Worm (Caenorhabditis elegans) whole organism, L4 larva: ENCODE data around the gene F36H5.10.

ENCODE experiments used
- F37D6.2 ChIP-seq: sonication (generic microtip); optimal IDR thresholded peaks from 2 replicates; lab custom pipeline; 2016; ENCODE audit warnings: mild to moderate bottlenecking, missing genetic modification characterization, missing compliant biosample characterization
- aha-1 ChIP-seq: fragments of 150-350 bp; peaks from one replicate; lab custom pipeline; 2014; ENCODE audit warnings: missing biosample characterization, missing genetic modification characterization
- attf-4 ChIP-seq: sonication (generic microtip); optimal IDR thresholded peaks from 3 replicates; lab custom pipeline; 2017; ENCODE audit warnings: missing biosample characterization, missing genetic modification characterization
- ceh-62 ChIP-seq: sonication (generic microtip); optimal IDR thresholded peaks from 2 replicates; lab custom pipeline; 2017; ENCODE audit warnings: missing biosample characterization, missing genetic modification characterization
- egl-43 ChIP-seq: fragments of 200-800 bp; sonication (Bioruptor generic); IDR thresholded peaks from 2 replicates; pipeline ENCODE4 v1.3.6; 2022; ENCODE audit warnings: missing genetic modification reagents, missing genetic modification characterization, missing compliant biosample characterization
- mes-2 ChIP-seq: sonication (generic microtip); optimal IDR thresholded peaks from 2 replicates; lab custom pipeline; 2016; ENCODE audit warnings: missing genotype, mild to moderate bottlenecking, missing genetic modification characterization, missing compliant biosample characterization; ENCODE audit not compliant: poor library complexity, severe bottlenecking
- nhr-10 ChIP-seq: fragments of 150-350 bp; optimal IDR thresholded peaks from 2 replicates; lab custom pipeline; 2014; ENCODE audit warnings: missing biosample characterization, missing genetic modification characterization
- rbr-2 ChIP-seq: sonication (generic microtip); optimal IDR thresholded peaks from 2 replicates; lab custom pipeline; 2016; ENCODE audit warnings: missing genotype, missing genetic modification characterization, missing compliant biosample characterization
- snpc-4 ChIP-seq: fragments of 150-350 bp; optimal IDR thresholded peaks from 2 replicates; lab custom pipeline; 2014; ENCODE audit warnings: missing biosample characterization, missing genetic modification characterization
- zip-11 ChIP-seq: fragments of 200-800 bp; sonication (Bioruptor generic); IDR thresholded peaks from 2 replicates; pipeline ENCODE4 v1.3.6; 2022; ENCODE audit warnings: missing genetic modification characterization, missing compliant biosample characterization

- TF ChIP-seq rbr-2 (tag; lab: Kevin White, UChicago): no peak
- no peak for TF ChIP-seq snpc-4
- TF ChIP-seq nhr-10: no peak
- no peak for TF ChIP-seq egl-43
- no peak for TF ChIP-seq zip-11 (GFP tag; lab: Robert Waterston, UW)
- no peak for TF ChIP-seq attf-4 (tag; lab: Kevin White, UChicago)
- no peak for TF ChIP-seq mes-2 (tag; lab: Kevin White, UChicago)
- no peak for TF ChIP-seq ceh-62 (tag; lab: Kevin White, UChicago)
- no peak for TF ChIP-seq aha-1 (tag; lab: Kevin White, UChicago)
- no peak for TF ChIP-seq F37D6.2 (tag; lab: Kevin White, UChicago)
Measured at ce11 chrII:1752990-1753389, 4.1 kb upstream of the F36H5.10 start, which contains the start of gene F36H5.9.
